Worm (Caenorhabditis elegans) whole organism, L2 larva: ENCODE data around the gene fbxb-59.

Experiments
- C34F6.9 ChIP-seq: fragments of 150-350 bp; optimal IDR thresholded peaks from 2 replicates; lab custom pipeline; 2014; ENCODE audit warnings: missing biosample characterization, missing genetic modification characterization
- F13H6.1 ChIP-seq: sonication (generic microtip); optimal IDR thresholded peaks from 2 replicates; lab custom pipeline; 2016; ENCODE audit warnings: missing genetic modification characterization, missing compliant biosample characterization
- R02D3.7 ChIP-seq: fragments of 150-350 bp; optimal IDR thresholded peaks from 2 replicates; lab custom pipeline; 2014; ENCODE audit warnings: missing biosample characterization, missing genetic modification characterization
- Y55F3AM.14 ChIP-seq: fragments of 200-800 bp; sonication (Bioruptor generic); optimal IDR thresholded peaks from 2 replicates; lab custom pipeline; 2018; ENCODE audit warnings: mild to moderate bottlenecking, missing genetic modification characterization, missing compliant biosample characterization
- alr-1 ChIP-seq: fragments of 150-350 bp; optimal IDR thresholded peaks from 2 replicates; lab custom pipeline; 2014; ENCODE audit warnings: missing biosample characterization, missing genetic modification characterization
- aly-2 ChIP-seq: fragments of 150-350 bp; optimal IDR thresholded peaks from 2 replicates; lab custom pipeline; 2014; ENCODE audit warnings: missing biosample characterization, missing genetic modification characterization
- ama-1 ChIP-seq: fragments of 150-350 bp; optimal IDR thresholded peaks from 2 replicates; lab custom pipeline; 2018; ENCODE audit warnings: inconsistent platforms
- ceh-16 ChIP-seq: fragments of 150-350 bp; optimal IDR thresholded peaks from 2 replicates; lab custom pipeline; 2014; ENCODE audit warnings: missing biosample characterization, missing genetic modification characterization
- ceh-82 ChIP-seq: fragments of 150-350 bp; optimal IDR thresholded peaks from 2 replicates; lab custom pipeline; 2014; ENCODE audit warnings: missing biosample characterization, missing genetic modification characterization
- crh-2 ChIP-seq: sonication (generic microtip); optimal IDR thresholded peaks from 2 replicates; lab custom pipeline; 2017; ENCODE audit warnings: missing biosample characterization, missing genetic modification characterization
- dmd-4 ChIP-seq: sonication (generic microtip); optimal IDR thresholded peaks from 2 replicates; lab custom pipeline; 2017; ENCODE audit warnings: missing biosample characterization, missing genetic modification characterization
- egl-27 ChIP-seq: sonication (generic microtip); optimal IDR thresholded peaks from 3 replicates; lab custom pipeline; 2017; ENCODE audit warnings: missing biosample characterization, missing genetic modification reagents, missing genetic modification characterization
- elt-1 ChIP-seq: fragments of 150-350 bp; optimal IDR thresholded peaks from 2 replicates; lab custom pipeline; 2014; ENCODE audit warnings: missing biosample characterization, missing genetic modification characterization
- elt-3 ChIP-seq: sonication (generic microtip); optimal IDR thresholded peaks from 2 replicates; lab custom pipeline; 2017; ENCODE audit warnings: missing biosample characterization, missing genetic modification characterization
- fos-1 ChIP-seq: fragments of 150-350 bp; optimal IDR thresholded peaks from 2 replicates; lab custom pipeline; 2014; ENCODE audit warnings: missing biosample characterization, missing genetic modification characterization
- gmeb-1 ChIP-seq: fragments of 150-350 bp; optimal IDR thresholded peaks from 2 replicates; lab custom pipeline; 2014; ENCODE audit warnings: missing biosample characterization, missing genetic modification characterization
- lin-13 ChIP-seq: fragments of 150-350 bp; optimal IDR thresholded peaks from 2 replicates; lab custom pipeline; 2014; ENCODE audit warnings: missing biosample characterization, missing genetic modification reagents, missing genetic modification characterization
- lin-39 ChIP-seq: fragments of 150-350 bp; optimal IDR thresholded peaks from 2 replicates; lab custom pipeline; 2014; ENCODE audit warnings: missing biosample characterization, missing genetic modification reagents, missing genetic modification characterization
- lsy-2 ChIP-seq, 2 experiments: fragments of 150-350 bp in 1 of 2; sonication (generic microtip) in 1 of 2; optimal IDR thresholded peaks; 2 replicates each; lab custom pipeline; 2014 to 2017; ENCODE audit warnings: missing biosample characterization in 2 of 2, missing genetic modification characterization in 2 of 2
- mab-5 ChIP-seq: fragments of 150-350 bp; optimal IDR thresholded peaks from 2 replicates; lab custom pipeline; 2014; ENCODE audit warnings: missing biosample characterization, missing genetic modification characterization
- mbf-1 ChIP-seq: sonication (generic microtip); optimal IDR thresholded peaks from 2 replicates; lab custom pipeline; 2017; ENCODE audit warnings: missing biosample characterization, missing genetic modification characterization
- mdl-1 ChIP-seq, 2 experiments: fragments of 150-350 bp in 1 of 2; sonication (generic microtip) in 1 of 2; optimal IDR thresholded peaks; 2 replicates each; lab custom pipeline; 2017; ENCODE audit warnings: missing biosample characterization in 2 of 2, missing genetic modification characterization in 2 of 2
- nhr-10 ChIP-seq: sonication (generic microtip); optimal IDR thresholded peaks from 2 replicates; lab custom pipeline; 2017; ENCODE audit warnings: missing biosample characterization, missing genetic modification characterization
- nhr-11 ChIP-seq: fragments of 150-350 bp; optimal IDR thresholded peaks from 2 replicates; lab custom pipeline; 2014; ENCODE audit warnings: missing biosample characterization, missing genetic modification characterization
- nhr-129 ChIP-seq: fragments of 150-350 bp; optimal IDR thresholded peaks from 2 replicates; lab custom pipeline; 2014; ENCODE audit warnings: missing biosample characterization, missing genetic modification characterization
- nhr-21 ChIP-seq: fragments of 150-350 bp; optimal IDR thresholded peaks from 2 replicates; lab custom pipeline; 2014; ENCODE audit warnings: missing biosample characterization, missing genetic modification characterization
- nhr-23 ChIP-seq: fragments of 150-350 bp; optimal IDR thresholded peaks from 2 replicates; lab custom pipeline; 2014; ENCODE audit warnings: missing biosample characterization, missing genetic modification reagents, missing genetic modification characterization
- nhr-237 ChIP-seq: fragments of 150-350 bp; optimal IDR thresholded peaks from 2 replicates; lab custom pipeline; 2014; ENCODE audit warnings: missing biosample characterization, missing genetic modification characterization
- nhr-25 ChIP-seq: fragments of 150-350 bp; sonication (generic microtip); optimal IDR thresholded peaks from 3 replicates; lab custom pipeline; 2014; ENCODE audit warnings: missing biosample characterization, missing genetic modification characterization
- nhr-6 ChIP-seq: fragments of 150-350 bp; optimal IDR thresholded peaks from 2 replicates; lab custom pipeline; 2014; ENCODE audit warnings: missing biosample characterization, missing genetic modification characterization
- nhr-77 ChIP-seq: fragments of 150-350 bp; optimal IDR thresholded peaks from 2 replicates; lab custom pipeline; 2014; ENCODE audit warnings: missing biosample characterization, missing genetic modification characterization
- peb-1 ChIP-seq: fragments of 150-350 bp; optimal IDR thresholded peaks from 2 replicates; lab custom pipeline; 2014; ENCODE audit warnings: missing biosample characterization, missing genetic modification characterization
- sem-4 ChIP-seq: fragments of 150-350 bp; optimal IDR thresholded peaks from 2 replicates; lab custom pipeline; 2014; ENCODE audit warnings: missing biosample characterization, missing genetic modification reagents, missing genetic modification characterization
- skn-1 ChIP-seq: sonication (generic microtip); optimal IDR thresholded peaks from 2 replicates; lab custom pipeline; 2017; ENCODE audit warnings: missing biosample characterization, missing genetic modification characterization
- sma-3 ChIP-seq: sonication (generic microtip); optimal IDR thresholded peaks from 2 replicates; lab custom pipeline; 2016; ENCODE audit warnings: missing genetic modification reagents, missing genetic modification characterization, missing compliant biosample characterization
- snpc-4 ChIP-seq: fragments of 150-350 bp; optimal IDR thresholded peaks from 2 replicates; lab custom pipeline; 2014; ENCODE audit warnings: missing biosample characterization, missing genetic modification characterization
- unc-39 ChIP-seq: fragments of 150-350 bp; optimal IDR thresholded peaks from 2 replicates; lab custom pipeline; 2014; ENCODE audit warnings: missing biosample characterization, missing genetic modification characterization
- unc-55 ChIP-seq: fragments of 150-350 bp; sonication (generic microtip); optimal IDR thresholded peaks from 3 replicates; lab custom pipeline; 2014; ENCODE audit warnings: missing biosample characterization, missing genetic modification reagents, missing genetic modification characterization
- unc-62 ChIP-seq: fragments of 150-350 bp; optimal IDR thresholded peaks from 2 replicates; lab custom pipeline; 2014; ENCODE audit warnings: missing biosample characterization, missing genetic modification reagents, missing genetic modification characterization
- zag-1 ChIP-seq: fragments of 150-350 bp; optimal IDR thresholded peaks from 2 replicates; lab custom pipeline; 2014; ENCODE audit warnings: missing biosample characterization, missing genetic modification characterization
- ztf-11 ChIP-seq: sonication (generic microtip); optimal IDR thresholded peaks from 2 replicates; lab custom pipeline; 2017; ENCODE audit warnings: missing biosample characterization, missing genetic modification characterization
- ztf-4 ChIP-seq: fragments of 150-350 bp; optimal IDR thresholded peaks from 2 replicates; lab custom pipeline; 2014; ENCODE audit warnings: missing biosample characterization, missing genetic modification characterization

fbxb-59 gene

DNA sequence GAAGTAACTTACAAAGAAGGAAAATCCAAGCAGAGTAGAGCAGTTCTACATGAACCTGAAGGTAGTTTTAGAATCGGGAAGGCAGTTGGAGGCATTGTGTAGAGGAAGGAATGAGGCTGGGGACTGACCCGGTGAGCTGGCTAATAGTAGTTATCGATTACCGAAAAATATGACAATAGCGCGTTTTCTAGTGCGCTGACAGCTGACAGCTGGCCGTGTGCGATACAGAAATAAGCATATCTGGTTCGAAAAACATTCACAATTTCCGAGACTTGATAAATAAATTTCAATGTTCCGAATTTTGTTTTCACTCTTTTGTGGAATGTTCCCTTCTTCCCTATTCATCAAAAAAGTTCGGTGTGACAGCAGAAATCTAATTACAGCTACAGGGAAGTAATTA lies at the start of gene fbxb-59, which contains the start of gene srbc-34:
Gene fbxb-59, minus strand, starts transcription at position 101 of the 400 bp plus-strand sequence.
Gene srbc-34, plus strand, starts transcription at position 233 of the 400 bp plus-strand sequence.
- TF ChIP-seq nhr-6 (tag; lab: Kevin White, UChicago) (no peak), unc-55 (no peak), elt-1 (tag; lab: Kevin White, UChicago) (no peak), mab-5 (tag; lab: Kevin White, UChicago) (no peak), C34F6.9 (tag; lab: Kevin White, UChicago) (no peak), zag-1 (tag; lab: Kevin White, UChicago) (no peak), elt-3 (tag; lab: Kevin White, UChicago) (no peak), crh-2 (tag; lab: Kevin White, UChicago) (no peak), nhr-129 (tag; lab: Kevin White, UChicago) (no peak), dmd-4 (no peak), nhr-23 (tag; lab: Kevin White, UChicago) (no peak), unc-39 (tag; lab: Kevin White, UChicago) (no peak), ztf-4 (tag; lab: Kevin White, UChicago) (no peak), R02D3.7 (tag; lab: Kevin White, UChicago) (no peak), mbf-1 (no peak), nhr-77 (tag; lab: Kevin White, UChicago) (no peak), nhr-237 (tag; lab: Kevin White, UChicago) (no peak), nhr-10 (tag; lab: Kevin White, UChicago) (no peak), ceh-82 (no peak), skn-1 (tag; lab: Kevin White, UChicago) (no peak)

DNA sequence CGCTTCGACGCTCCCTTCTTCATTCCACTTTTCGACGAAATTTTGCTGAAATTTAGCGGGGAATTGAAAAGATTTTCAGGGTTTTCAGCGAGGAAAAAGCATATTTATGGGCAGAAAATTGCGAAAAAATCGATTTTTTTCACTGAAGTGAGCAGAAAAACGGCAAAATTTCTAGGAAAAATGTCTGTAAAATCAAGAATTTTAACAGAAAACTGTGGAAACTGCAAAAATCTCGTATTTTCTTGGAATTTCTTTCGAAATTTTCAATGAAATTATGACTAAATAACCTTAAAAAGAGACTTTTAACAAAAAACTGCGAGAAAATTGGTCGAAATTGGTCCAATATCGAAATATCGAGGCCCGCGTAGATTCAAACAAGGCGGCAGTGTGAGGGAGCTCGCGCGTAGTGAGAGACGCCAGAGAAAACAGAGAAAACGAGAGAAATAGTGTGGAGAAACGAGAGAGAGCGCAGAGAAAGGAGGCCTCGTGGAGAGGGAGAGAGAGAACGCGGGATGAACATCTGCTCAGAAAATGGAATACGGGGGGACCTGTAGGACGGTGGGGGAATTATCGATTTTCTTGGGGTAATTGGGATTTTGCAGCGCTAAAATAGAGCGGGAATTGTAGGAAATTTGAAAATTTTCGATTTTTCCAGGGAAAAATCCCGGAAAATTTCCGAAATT lies 43.6 kb upstream of the fbxb-59 start, which contains the start of gene swsn-1:
Gene swsn-1, minus strand, starts transcription at position 51 of the 683 bp plus-strand sequence.
- no peak for TF ChIP-seq unc-62
- no peak for TF ChIP-seq ceh-82
- no peak for TF ChIP-seq mbf-1
- no peak for TF ChIP-seq nhr-25 (tag; lab: Kevin White, UChicago)
- TF ChIP-seq F13H6.1 (tag; lab: Kevin White, UChicago): peak; percentile 42
- no peak for TF ChIP-seq sma-3 (GFP tag; lab: Kevin White, UChicago)
- no peak for TF ChIP-seq unc-39 (tag; lab: Kevin White, UChicago)
- TF ChIP-seq zag-1 (tag; lab: Kevin White, UChicago): peak; percentile 18
- peak; percentile 27 for TF ChIP-seq egl-27
- no peak for TF ChIP-seq ceh-16 (tag; lab: Kevin White, UChicago)
- no peak for TF ChIP-seq ama-1 (lab: Kevin White, UChicago)
- no peak for TF ChIP-seq snpc-4
- peak; percentile 39 for TF ChIP-seq gmeb-1 (tag; lab: Kevin White, UChicago)
- TF ChIP-seq lsy-2 (tag; optimal IDR thresholded peaks at IDR 0.05; lab: Kevin White, UChicago): peak; percentile 18 to 47
- TF ChIP-seq nhr-237 (tag; lab: Kevin White, UChicago): no peak
- no peak for TF ChIP-seq sem-4 (tag; lab: Kevin White, UChicago)
- no peak for TF ChIP-seq nhr-10 (tag; lab: Kevin White, UChicago)
- no peak for TF ChIP-seq fos-1
- TF ChIP-seq elt-3 (tag; lab: Kevin White, UChicago): no peak
- TF ChIP-seq peb-1 (tag; lab: Kevin White, UChicago): no peak
- TF ChIP-seq Y55F3AM.14 (GFP tag; lab: Kevin White, UChicago): no peak
- TF ChIP-seq unc-55: peak; percentile 66
- TF ChIP-seq mdl-1 (tag; optimal IDR thresholded peaks at IDR 0.05; lab: Kevin White, UChicago): peak; percentile 25 to 47
- TF ChIP-seq elt-1 (tag; lab: Kevin White, UChicago): no peak
- peak; percentile 10 for TF ChIP-seq crh-2 (tag; lab: Kevin White, UChicago)
- peak; percentile 29 for TF ChIP-seq lin-13 (GFP tag; lab: Kevin White, UChicago)
- no peak for TF ChIP-seq nhr-6 (tag; lab: Kevin White, UChicago)
- TF ChIP-seq nhr-129 (tag; lab: Kevin White, UChicago): peak; percentile 38
- TF ChIP-seq C34F6.9 (tag; lab: Kevin White, UChicago): peak; percentile 47
- TF ChIP-seq lin-39 (tag; lab: Kevin White, UChicago): no peak
- no peak for TF ChIP-seq alr-1 (tag; lab: Kevin White, UChicago)
- TF ChIP-seq mab-5 (tag; lab: Kevin White, UChicago): peak; percentile 7
- no peak for TF ChIP-seq nhr-21
- no peak for TF ChIP-seq ztf-11 (tag; lab: Kevin White, UChicago)
- no peak for TF ChIP-seq nhr-11 (tag; lab: Kevin White, UChicago)
- TF ChIP-seq aly-2: no peak
- TF ChIP-seq skn-1 (tag; lab: Kevin White, UChicago): no peak
